Worm (Caenorhabditis elegans): ENCODE data around the gene sea-1.

sea-1 gene

ce11 chrII:3681365-3682083, 8.1 kb upstream of the sea-1 start, which contains the start of gene F19B10.10:
TSS of gene F19B10.10 (minus strand) at chrII:3681415.
- TF ChIP-seq F13C5.2 (tag; optimal IDR thresholded peaks at IDR 0.05) (no peak), hmg-4 (GFP tag; optimal IDR thresholded peaks at IDR 0.05) (no peak), aly-1 (tag; optimal IDR thresholded peaks at IDR 0.05) (no peak), tra-4 (tag; optimal IDR thresholded peaks at IDR 0.05) (no peak), pes-1 (GFP tag; IDR thresholded peaks at IDR 0.05) (no peak), tbx-11 (GFP tag; IDR thresholded peaks at IDR 0.05) (no peak), flt-1 (GFP tag; IDR thresholded peaks at IDR 0.05) (no peak), scrt-1 (GFP tag; IDR thresholded peaks at IDR 0.05) (no peak), ama-1 (optimal IDR thresholded peaks at IDR 0.05) (no peak), ets-7 (tag; optimal IDR thresholded peaks at IDR 0.05) (no peak), ceh-13 (GFP tag; optimal IDR thresholded peaks at IDR 0.05) (no peak)

- TF ChIP-seq tbx-11 (GFP tag; IDR thresholded peaks at IDR 0.05) (no peak), B0310.2 (tag; optimal IDR thresholded peaks at IDR 0.05) (no peak), hmbx-1 (tag; optimal IDR thresholded peaks at IDR 0.05) (no peak), sea-1 (GFP tag; conservative IDR thresholded peaks at IDR 0.05) (no peak), hnd-1 (tag; optimal IDR thresholded peaks at IDR 0.05) (no peak), aly-1 (tag; optimal IDR thresholded peaks at IDR 0.05) (no peak), flt-1 (GFP tag; IDR thresholded peaks at IDR 0.05) (no peak)
Observed at ce11 chrII:3680366-3680765, 7.0 kb upstream of the sea-1 start.

- TF ChIP-seq hmbx-1 (tag; optimal IDR thresholded peaks at IDR 0.05) (no peak), pes-1 (GFP tag; IDR thresholded peaks at IDR 0.05) (no peak), F13C5.2 (tag; optimal IDR thresholded peaks at IDR 0.05) (no peak), flt-1 (GFP tag; IDR thresholded peaks at IDR 0.05) (no peak), hmg-4 (GFP tag; optimal IDR thresholded peaks at IDR 0.05) (no peak), tbx-37 (GFP tag; conservative IDR thresholded peaks at IDR 0.05) (no peak), B0310.2 (tag; optimal IDR thresholded peaks at IDR 0.05) (no peak), scrt-1 (GFP tag; IDR thresholded peaks at IDR 0.05) (no peak), ama-1 (optimal IDR thresholded peaks at IDR 0.05) (no peak), hnd-1 (tag; optimal IDR thresholded peaks at IDR 0.05) (no peak), ceh-13 (GFP tag; optimal IDR thresholded peaks at IDR 0.05) (no peak)
Observed at ce11 chrII:3678978-3679377, 5.6 kb upstream of the sea-1 start.

ce11 chrII:3675176-3675575, 1.8 kb upstream of the sea-1 start, which contains the start of gene F19B10.2:
TSS of gene F19B10.2 (plus strand) at chrII:3675476.
- no peak for TF ChIP-seq tra-4 (tag; optimal IDR thresholded peaks at IDR 0.05)
- no peak for TF ChIP-seq hmg-4 (GFP tag; optimal IDR thresholded peaks at IDR 0.05)
- TF ChIP-seq flt-1 (GFP tag; IDR thresholded peaks at IDR 0.05): no peak
- TF ChIP-seq hmbx-1 (tag; optimal IDR thresholded peaks at IDR 0.05): no peak
- TF ChIP-seq scrt-1 (GFP tag; IDR thresholded peaks at IDR 0.05): no peak
- TF ChIP-seq tbx-37 (GFP tag; conservative IDR thresholded peaks at IDR 0.05): no peak
- no peak for TF ChIP-seq sea-1 (GFP tag; conservative IDR thresholded peaks at IDR 0.05)
- no peak for TF ChIP-seq ama-1 (optimal IDR thresholded peaks at IDR 0.05)
- no peak for TF ChIP-seq pes-1 (GFP tag; IDR thresholded peaks at IDR 0.05)
- TF ChIP-seq ceh-13 (GFP tag; optimal IDR thresholded peaks at IDR 0.05): no peak
- TF ChIP-seq ceh-36 (tag; optimal IDR thresholded peaks at IDR 0.05): no peak
- TF ChIP-seq tbx-11 (GFP tag; IDR thresholded peaks at IDR 0.05): no peak
- TF ChIP-seq hnd-1 (tag; optimal IDR thresholded peaks at IDR 0.05): no peak

- TF ChIP-seq ets-7 (tag; optimal IDR thresholded peaks at IDR 0.05) (no peak), pes-1 (GFP tag; IDR thresholded peaks at IDR 0.05) (no peak), sea-1 (GFP tag; conservative IDR thresholded peaks at IDR 0.05) (no peak), tbx-11 (GFP tag; IDR thresholded peaks at IDR 0.05) (no peak), hnd-1 (tag; optimal IDR thresholded peaks at IDR 0.05) (no peak), B0310.2 (tag; optimal IDR thresholded peaks at IDR 0.05) (no peak), scrt-1 (GFP tag; IDR thresholded peaks at IDR 0.05) (no peak), hmg-4 (GFP tag; optimal IDR thresholded peaks at IDR 0.05) (no peak), hmbx-1 (tag; optimal IDR thresholded peaks at IDR 0.05) (no peak), F13C5.2 (tag; optimal IDR thresholded peaks at IDR 0.05) (no peak), tbx-37 (GFP tag; conservative IDR thresholded peaks at IDR 0.05) (no peak), tra-4 (tag; optimal IDR thresholded peaks at IDR 0.05) (no peak), ama-1 (optimal IDR thresholded peaks at IDR 0.05) (no peak), ceh-36 (tag; optimal IDR thresholded peaks at IDR 0.05) (no peak), aly-1 (tag; optimal IDR thresholded peaks at IDR 0.05) (no peak), ceh-13 (GFP tag; optimal IDR thresholded peaks at IDR 0.05) (no peak)
Observed at ce11 chrII:3670956-3671355, 2.4 kb downstream of the sea-1 start, which contains the start of gene srx-98. TSS of gene srx-98 (minus strand) at chrII:3671056.

- TF ChIP-seq tbx-11 (GFP tag; IDR thresholded peaks at IDR 0.05) (no peak), ama-1 (optimal IDR thresholded peaks at IDR 0.05) (no peak), hnd-1 (tag; optimal IDR thresholded peaks at IDR 0.05) (no peak), tra-4 (tag; optimal IDR thresholded peaks at IDR 0.05) (no peak), sea-1 (GFP tag; conservative IDR thresholded peaks at IDR 0.05) (no peak), F13C5.2 (tag; optimal IDR thresholded peaks at IDR 0.05) (no peak), ceh-13 (GFP tag; optimal IDR thresholded peaks at IDR 0.05) (no peak)
Observed at ce11 chrII:3669315-3669714, 4.1 kb downstream of the sea-1 start, which contains the start of gene srx-97. TSS of gene srx-97 (minus strand) at chrII:3669415.

- no peak for TF ChIP-seq ets-7 (tag; optimal IDR thresholded peaks at IDR 0.05)
- TF ChIP-seq sea-1 (GFP tag; conservative IDR thresholded peaks at IDR 0.05): no peak
- TF ChIP-seq hnd-1 (tag; optimal IDR thresholded peaks at IDR 0.05): no peak
- TF ChIP-seq tbx-37 (GFP tag; conservative IDR thresholded peaks at IDR 0.05): no peak
- TF ChIP-seq hmg-4 (GFP tag; optimal IDR thresholded peaks at IDR 0.05): no peak
- TF ChIP-seq hmbx-1 (tag; optimal IDR thresholded peaks at IDR 0.05): no peak
- no peak for TF ChIP-seq F13C5.2 (tag; optimal IDR thresholded peaks at IDR 0.05)
- no peak for TF ChIP-seq ceh-36 (tag; optimal IDR thresholded peaks at IDR 0.05)
- no peak for TF ChIP-seq B0310.2 (tag; optimal IDR thresholded peaks at IDR 0.05)
- no peak for TF ChIP-seq tra-4 (tag; optimal IDR thresholded peaks at IDR 0.05)
- TF ChIP-seq aly-1 (tag; optimal IDR thresholded peaks at IDR 0.05): no peak
- no peak for TF ChIP-seq flt-1 (GFP tag; IDR thresholded peaks at IDR 0.05)
- no peak for TF ChIP-seq ama-1 (optimal IDR thresholded peaks at IDR 0.05)
- TF ChIP-seq tbx-11 (GFP tag; IDR thresholded peaks at IDR 0.05): no peak
Observed at ce11 chrII:3665181-3665580, 8.2 kb downstream of the sea-1 start.
